Worm (Caenorhabditis elegans): ENCODE results near the gene C23G10.11.

The C23G10.11 gene

DNA sequence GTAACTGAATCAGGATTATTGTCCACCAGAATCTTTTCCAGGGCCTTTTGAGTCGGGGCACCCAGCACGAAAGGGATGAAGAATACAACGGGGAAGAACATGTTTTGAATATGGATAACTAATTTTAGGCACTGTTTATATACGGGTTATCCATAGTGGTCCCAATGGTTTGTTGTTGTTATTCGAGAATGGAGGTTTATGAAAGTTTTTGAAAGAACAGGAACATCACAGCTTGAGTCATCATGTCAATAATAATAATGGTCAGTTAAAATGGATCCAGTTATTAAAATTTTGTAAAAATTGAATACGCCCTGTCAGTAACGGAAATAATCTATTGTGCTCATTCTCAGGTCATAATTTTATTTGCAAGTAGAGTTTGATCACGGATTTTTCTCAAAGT, 32.3 kb downstream of the C23G10.11 start, which contains the start of gene nas-28:
nas-28 (minus strand) TSS at position 101 of the 400 bp plus-strand sequence.
- no peak for TF ChIP-seq klf-2 (GFP tag; conservative IDR thresholded peaks at IDR 0.05)
- TF ChIP-seq ztf-23 (GFP tag; IDR thresholded peaks at IDR 0.05) = no peak
- no peak for TF ChIP-seq ref-1 (GFP tag; conservative IDR thresholded peaks at IDR 0.05)

DNA sequence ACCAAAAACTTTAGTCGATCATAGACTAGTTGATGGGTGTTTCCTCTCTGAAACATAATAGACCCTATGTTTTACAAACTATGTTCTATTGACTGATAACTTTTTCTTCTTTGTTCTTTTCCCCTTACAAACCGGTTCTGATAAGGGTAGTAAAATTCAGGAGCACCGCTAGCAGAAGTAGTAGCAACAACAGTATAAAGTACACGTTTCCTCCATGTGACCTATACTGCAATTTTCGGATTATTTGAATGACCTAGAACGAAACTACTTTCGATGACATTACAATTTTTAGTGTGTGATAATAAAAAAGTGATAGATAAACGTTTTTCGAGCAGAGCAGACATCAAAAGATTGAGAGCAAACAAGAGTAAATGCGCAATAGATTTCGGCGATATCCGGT, 35.1 kb downstream of the C23G10.11 start:
- TF ChIP-seq cog-1 (tag; optimal IDR thresholded peaks at IDR 0.05) (no peak), tab-1 (GFP tag; IDR thresholded peaks at IDR 0.05) (no peak)

DNA sequence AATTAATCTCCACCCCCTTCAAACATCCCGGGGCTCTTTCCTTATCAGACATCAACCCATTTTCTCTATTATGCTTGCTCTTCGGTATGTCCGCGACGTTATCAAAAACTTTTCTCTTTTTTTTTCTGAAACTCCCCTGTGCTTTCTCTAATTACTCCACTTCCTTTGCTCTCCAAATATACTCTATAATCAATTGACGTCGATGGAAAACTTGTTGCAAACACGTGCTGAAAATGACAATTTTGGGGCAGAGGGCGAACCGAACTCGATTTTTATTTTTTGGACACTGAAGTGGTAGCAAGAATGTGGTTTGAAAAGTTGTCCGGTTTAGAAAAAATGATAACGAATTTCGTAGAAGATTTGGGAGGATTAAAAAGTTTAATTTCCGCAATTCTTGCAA, 36.3 kb downstream of the C23G10.11 start:
- TF ChIP-seq cog-1 (tag; optimal IDR thresholded peaks at IDR 0.05) (no peak), tab-1 (GFP tag; IDR thresholded peaks at IDR 0.05) (no peak), ztf-29 (GFP tag; IDR thresholded peaks at IDR 0.05) (no peak), flt-1 (GFP tag; IDR thresholded peaks at IDR 0.05) (no peak), T22C8.4 (GFP tag; IDR thresholded peaks at IDR 0.05) (no peak), ztf-23 (GFP tag; IDR thresholded peaks at IDR 0.05) (no peak), klf-2 (GFP tag; conservative IDR thresholded peaks at IDR 0.05) (no peak), med-1 (GFP tag; optimal IDR thresholded peaks at IDR 0.05; ENCODE audit: insufficient read depth) (no peak), ref-1 (GFP tag; conservative IDR thresholded peaks at IDR 0.05) (no peak)

DNA sequence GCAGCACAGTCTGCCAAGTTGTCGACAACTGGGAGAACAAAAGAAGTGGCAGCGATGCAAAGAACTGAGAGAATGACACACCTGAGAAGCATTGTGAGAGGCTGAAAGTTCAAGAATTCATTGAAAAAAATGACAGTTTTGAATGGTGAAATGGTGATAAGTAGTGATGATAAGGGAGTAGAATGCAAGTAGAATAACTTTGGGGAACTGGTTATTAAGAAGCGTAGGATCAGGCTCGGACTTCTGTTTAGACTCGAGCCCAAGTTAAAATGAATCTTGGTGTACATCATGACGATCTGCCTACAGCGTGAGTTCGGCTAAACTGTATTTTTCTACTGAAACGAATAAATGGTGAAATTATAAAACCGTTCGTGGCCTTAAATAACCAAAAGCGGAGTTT, 36.8 kb downstream of the C23G10.11 start, which contains the start of gene F42A10.7:
F42A10.7 (minus strand) TSS at position 101 of the 400 bp plus-strand sequence.
- TF ChIP-seq ztf-29 (GFP tag; IDR thresholded peaks at IDR 0.05) (no peak), cog-1 (tag; optimal IDR thresholded peaks at IDR 0.05) (no peak), ztf-23 (GFP tag; IDR thresholded peaks at IDR 0.05) (no peak), tab-1 (GFP tag; IDR thresholded peaks at IDR 0.05) (no peak), T22C8.4 (GFP tag; IDR thresholded peaks at IDR 0.05) (no peak), flt-1 (GFP tag; IDR thresholded peaks at IDR 0.05) (no peak), klf-2 (GFP tag; conservative IDR thresholded peaks at IDR 0.05) (no peak), ref-1 (GFP tag; conservative IDR thresholded peaks at IDR 0.05) (no peak), med-1 (GFP tag; optimal IDR thresholded peaks at IDR 0.05; ENCODE audit: insufficient read depth) (no peak)

DNA sequence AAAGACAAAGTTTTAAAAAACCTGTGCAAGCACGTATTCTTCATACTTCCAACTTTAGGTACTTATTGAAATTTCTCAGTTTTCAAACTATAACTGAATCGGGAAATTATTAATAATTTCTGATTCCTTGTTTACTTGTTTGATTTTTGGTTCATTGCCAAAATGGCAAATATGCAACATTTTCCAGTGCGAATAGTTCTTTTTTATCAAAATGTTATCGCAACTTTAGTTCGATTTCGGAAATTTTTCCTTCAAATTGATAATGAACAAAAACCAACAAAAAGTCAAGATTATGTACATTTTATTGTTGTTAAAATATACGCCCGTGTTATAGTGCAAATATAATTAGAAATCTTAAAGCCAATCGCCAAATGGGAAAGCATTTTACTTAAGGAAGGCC, 37.7 kb downstream of the C23G10.11 start:
- TF ChIP-seq ref-1 (GFP tag; conservative IDR thresholded peaks at IDR 0.05) (no peak), klf-2 (GFP tag; conservative IDR thresholded peaks at IDR 0.05) (no peak), cog-1 (tag; optimal IDR thresholded peaks at IDR 0.05) (no peak), flt-1 (GFP tag; IDR thresholded peaks at IDR 0.05) (no peak), med-1 (GFP tag; optimal IDR thresholded peaks at IDR 0.05; ENCODE audit: insufficient read depth) (no peak), T22C8.4 (GFP tag; IDR thresholded peaks at IDR 0.05) (no peak), ztf-23 (GFP tag; IDR thresholded peaks at IDR 0.05) (no peak), tab-1 (GFP tag; IDR thresholded peaks at IDR 0.05) (no peak), ztf-29 (GFP tag; IDR thresholded peaks at IDR 0.05) (no peak)

DNA sequence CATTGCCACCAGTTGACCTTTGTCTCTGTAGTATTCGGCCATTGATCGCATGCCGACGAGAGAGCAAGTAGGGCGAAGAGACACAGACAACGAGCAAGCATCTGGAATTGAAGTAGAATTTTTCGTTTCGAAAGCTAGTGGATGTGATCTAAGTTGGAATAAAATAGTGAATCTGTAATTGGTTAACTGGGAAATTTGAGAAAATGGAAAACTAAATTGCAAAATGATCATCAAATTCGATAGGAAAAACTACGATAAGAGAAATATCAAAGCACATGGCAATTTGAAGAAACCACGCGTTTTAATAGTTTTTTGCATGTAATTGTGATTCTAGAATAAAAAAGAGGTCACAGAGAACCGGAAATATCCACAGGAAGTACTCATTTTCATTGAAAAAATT, 38.6 kb downstream of the C23G10.11 start, which contains the start of gene F42A10.6:
F42A10.6 (minus strand) TSS at position 101 of the 400 bp plus-strand sequence.
- TF ChIP-seq ztf-23 (GFP tag; IDR thresholded peaks at IDR 0.05) = no peak
- no peak for TF ChIP-seq ref-1 (GFP tag; conservative IDR thresholded peaks at IDR 0.05)
- TF ChIP-seq tab-1 (GFP tag; IDR thresholded peaks at IDR 0.05) = no peak
- TF ChIP-seq klf-2 (GFP tag; conservative IDR thresholded peaks at IDR 0.05) = no peak
- TF ChIP-seq ztf-29 (GFP tag; IDR thresholded peaks at IDR 0.05) = no peak
- no peak for TF ChIP-seq flt-1 (GFP tag; IDR thresholded peaks at IDR 0.05)
- no peak for TF ChIP-seq cog-1 (tag; optimal IDR thresholded peaks at IDR 0.05)
- TF ChIP-seq med-1 (GFP tag; optimal IDR thresholded peaks at IDR 0.05; ENCODE audit: insufficient read depth) = no peak
- TF ChIP-seq T22C8.4 (GFP tag; IDR thresholded peaks at IDR 0.05) = no peak

DNA sequence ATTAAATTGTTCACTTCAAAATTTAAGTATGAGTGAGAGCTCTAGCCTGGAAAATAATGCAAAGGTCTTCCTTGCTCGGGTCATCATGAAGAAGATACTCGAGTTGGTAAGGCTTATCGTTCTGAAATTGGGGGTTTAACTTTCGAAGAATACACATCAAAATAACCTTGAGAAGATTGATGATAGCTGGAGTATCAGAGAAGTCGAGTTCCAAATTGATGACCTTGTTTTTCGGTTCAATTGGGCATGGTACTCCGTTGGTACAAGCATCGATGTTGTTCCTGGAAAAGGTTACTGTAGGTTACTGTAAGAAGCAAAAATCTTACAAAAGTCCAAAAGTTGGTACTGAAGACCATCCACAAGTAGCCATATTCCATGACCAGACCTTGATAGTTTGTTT, 39.2 kb downstream of the C23G10.11 start:
- TF ChIP-seq ztf-29 (GFP tag; IDR thresholded peaks at IDR 0.05) (no peak), med-1 (GFP tag; optimal IDR thresholded peaks at IDR 0.05; ENCODE audit: insufficient read depth) (no peak), ref-1 (GFP tag; conservative IDR thresholded peaks at IDR 0.05) (no peak), tab-1 (GFP tag; IDR thresholded peaks at IDR 0.05) (no peak), cog-1 (tag; optimal IDR thresholded peaks at IDR 0.05) (no peak), klf-2 (GFP tag; conservative IDR thresholded peaks at IDR 0.05) (no peak), ztf-23 (GFP tag; IDR thresholded peaks at IDR 0.05) (no peak), T22C8.4 (GFP tag; IDR thresholded peaks at IDR 0.05) (no peak), flt-1 (GFP tag; IDR thresholded peaks at IDR 0.05) (no peak)

DNA sequence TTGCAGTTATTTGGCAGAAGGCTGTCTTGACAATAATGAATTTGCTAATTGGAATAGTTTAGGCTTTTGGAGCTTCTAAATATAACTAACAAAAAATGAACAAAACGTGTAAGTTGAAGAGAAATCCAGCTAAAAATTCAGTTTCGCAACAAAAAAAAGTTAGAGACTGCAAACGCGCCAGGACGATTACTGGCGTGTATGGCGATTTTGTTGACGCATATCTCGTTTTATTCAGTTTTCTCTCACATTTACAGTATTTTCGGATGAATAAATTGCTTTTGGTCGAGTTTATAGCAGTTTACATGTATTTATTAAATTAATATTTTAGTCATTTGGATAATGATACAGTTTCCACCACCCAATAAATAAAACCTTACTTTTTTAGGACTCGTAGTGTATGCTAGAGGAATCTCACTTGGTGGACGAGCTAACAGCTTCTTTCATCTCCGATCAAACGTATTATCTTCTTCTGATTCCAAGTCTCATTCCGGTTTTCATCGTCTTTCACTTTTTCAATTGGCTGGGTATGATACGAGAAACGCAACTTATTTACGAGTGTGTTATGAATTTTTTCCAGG, 42.3 kb downstream of the C23G10.11 start, which contains the start of the genes abcf-3 and F42A10.5:
abcf-3 (plus strand) TSS at position 384 of the 578 bp plus-strand sequence.
F42A10.5 (minus strand) TSS at position 458 of the 578 bp plus-strand sequence.
- TF ChIP-seq tab-1 (GFP tag; IDR thresholded peaks at IDR 0.05) = no peak
- TF ChIP-seq T22C8.4 (GFP tag; IDR thresholded peaks at IDR 0.05) = no peak
- TF ChIP-seq flt-1 (GFP tag; IDR thresholded peaks at IDR 0.05) = 0 out of 2 replicates have a peak, but pooled peaks have one; percentile 45
- TF ChIP-seq ztf-23 (GFP tag; IDR thresholded peaks at IDR 0.05) = no peak
- no peak for TF ChIP-seq med-1 (GFP tag; optimal IDR thresholded peaks at IDR 0.05; ENCODE audit: insufficient read depth)
- TF ChIP-seq ref-1 (GFP tag; conservative IDR thresholded peaks at IDR 0.05) = no peak
- no peak for TF ChIP-seq ztf-29 (GFP tag; IDR thresholded peaks at IDR 0.05)

DNA sequence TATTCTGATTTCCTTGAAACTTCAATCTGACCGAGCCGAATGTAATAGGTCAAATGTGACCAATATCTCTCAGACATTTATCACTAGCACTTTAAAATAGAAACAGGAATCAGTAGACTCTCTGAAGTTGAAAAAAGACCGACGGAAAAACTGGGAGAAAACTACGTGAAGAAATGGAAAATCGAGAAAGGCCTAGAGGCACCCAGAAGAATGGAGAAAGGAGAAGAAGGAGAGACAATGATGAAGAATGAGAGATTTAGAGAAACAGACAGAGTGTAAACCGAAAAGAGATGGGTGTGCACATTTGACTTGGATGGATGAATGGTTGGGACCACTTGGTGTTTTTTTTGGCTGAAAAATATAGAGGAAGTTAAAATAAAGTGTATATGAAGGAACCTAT, 45.3 kb downstream of the C23G10.11 start:
- no peak for TF ChIP-seq T22C8.4 (GFP tag; IDR thresholded peaks at IDR 0.05)
- no peak for TF ChIP-seq ztf-23 (GFP tag; IDR thresholded peaks at IDR 0.05)
- no peak for TF ChIP-seq ztf-29 (GFP tag; IDR thresholded peaks at IDR 0.05)
- TF ChIP-seq tab-1 (GFP tag; IDR thresholded peaks at IDR 0.05) = no peak
- TF ChIP-seq cog-1 (tag; optimal IDR thresholded peaks at IDR 0.05) = no peak

DNA sequence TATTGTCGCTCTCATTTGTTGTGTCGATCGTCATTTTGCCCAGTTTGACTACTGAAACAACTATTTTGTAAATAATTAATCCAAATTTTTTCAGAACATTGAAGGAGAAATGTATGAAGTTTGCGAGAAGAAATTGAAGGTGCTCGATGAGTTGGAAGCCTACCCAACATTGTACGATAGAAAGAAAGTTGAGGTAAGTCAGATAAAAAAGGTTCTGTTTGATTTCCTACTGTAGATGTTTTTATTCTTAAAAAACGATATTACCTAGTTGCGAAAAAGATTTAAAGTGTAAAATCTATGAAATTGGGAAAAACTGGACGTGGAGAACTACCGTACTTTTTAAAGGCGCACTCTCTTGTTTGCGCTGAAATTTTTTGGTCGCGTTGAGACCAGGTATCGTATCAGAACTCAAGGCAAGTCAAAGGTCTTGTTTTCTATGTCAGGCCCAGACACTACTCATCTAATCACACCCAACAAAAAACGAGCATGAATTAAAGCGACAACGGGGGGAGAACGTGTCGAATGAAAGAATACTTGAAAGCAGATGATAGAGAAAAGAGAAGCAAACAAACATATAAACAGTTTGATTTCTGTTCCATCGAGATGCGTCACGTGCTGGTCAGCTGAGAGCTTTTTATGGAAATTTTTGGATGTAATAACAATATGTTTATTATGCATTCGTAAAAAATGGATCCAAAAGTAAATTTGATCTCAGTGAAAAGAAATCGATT, 46.7 kb downstream of the C23G10.11 start, which contains the start of gene efk-1:
efk-1 (minus strand) TSS at position 51 of the 731 bp plus-strand sequence.
- TF ChIP-seq ztf-23 (GFP tag; IDR thresholded peaks at IDR 0.05) (no peak), T22C8.4 (GFP tag; IDR thresholded peaks at IDR 0.05) (no peak), med-1 (GFP tag; optimal IDR thresholded peaks at IDR 0.05; ENCODE audit: insufficient read depth) (no peak), ref-1 (GFP tag; conservative IDR thresholded peaks at IDR 0.05) (no peak), klf-2 (GFP tag; conservative IDR thresholded peaks at IDR 0.05) (no peak), tab-1 (GFP tag; IDR thresholded peaks at IDR 0.05) (no peak), ztf-29 (GFP tag; IDR thresholded peaks at IDR 0.05) (no peak), flt-1 (GFP tag; IDR thresholded peaks at IDR 0.05) (no peak)
